Worm (Caenorhabditis elegans): ENCODE measurements around the gene sdz-8.

DNA sequence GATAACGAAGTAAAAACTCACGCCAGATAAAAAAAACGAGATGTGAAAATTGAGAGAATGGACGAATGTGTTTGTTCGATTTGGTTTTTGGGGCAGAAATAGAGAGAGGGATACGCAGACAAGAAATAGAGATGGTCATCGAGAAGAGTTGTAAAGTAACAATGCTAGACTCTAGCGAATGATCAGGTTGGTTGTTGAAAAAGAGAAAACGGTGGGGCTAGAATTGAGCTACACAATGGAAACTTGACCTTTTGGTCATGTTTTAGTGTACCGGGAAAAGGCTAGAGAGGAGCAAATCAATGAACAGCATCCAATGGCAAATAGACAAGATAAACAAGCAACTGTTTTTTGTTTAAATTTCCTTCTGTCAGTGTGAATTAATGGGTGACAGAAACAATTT, 25.6 kb downstream of the sdz-8 start, which contains the start of gene dhs-19:
- TF ChIP-seq snpc-4 (tag; optimal IDR thresholded peaks at IDR 0.05) = no peak
- TF ChIP-seq bed-3 (GFP tag; optimal IDR thresholded peaks at IDR 0.05) = no peak
- no peak for TF ChIP-seq nhr-12 (tag; optimal IDR thresholded peaks at IDR 0.05)
- no peak for TF ChIP-seq mab-5 (tag; optimal IDR thresholded peaks at IDR 0.05)
- no peak for TF ChIP-seq unc-62 (GFP tag; optimal IDR thresholded peaks at IDR 0.05)
- no peak for TF ChIP-seq elt-1 (tag; optimal IDR thresholded peaks at IDR 0.05; ENCODE audit: borderline replicate concordance, insufficient read depth)
- no peak for TF ChIP-seq pha-4 (tag; optimal IDR thresholded peaks at IDR 0.05)
- TF ChIP-seq M03D4.4 (tag; optimal IDR thresholded peaks at IDR 0.05) = no peak
